Worm (Caenorhabditis elegans) whole organism, L3 larva: Measurements from ENCODE around the gene Y51B9A.6.

Source experiments
- R02D3.7 ChIP-seq: fragments of 150-350 bp; optimal IDR thresholded peaks from 2 replicates; lab custom pipeline; 2014; ENCODE audit warnings: missing biosample characterization, missing genetic modification characterization
- ZK546.5 ChIP-seq: sonication (generic microtip); optimal IDR thresholded peaks from 2 replicates; lab custom pipeline; 2017; ENCODE audit warnings: missing biosample characterization, missing genetic modification characterization
- aly-2 ChIP-seq: fragments of 150-350 bp; optimal IDR thresholded peaks from 2 replicates; lab custom pipeline; 2014; ENCODE audit warnings: missing biosample characterization, missing genetic modification characterization
- ceh-16 ChIP-seq: sonication (generic microtip); optimal IDR thresholded peaks from 2 replicates; lab custom pipeline; 2017; ENCODE audit warnings: missing biosample characterization, missing genetic modification characterization
- ceh-28 ChIP-seq: fragments of 150-350 bp; optimal IDR thresholded peaks from 2 replicates; lab custom pipeline; 2014; ENCODE audit warnings: missing biosample characterization, missing genetic modification reagents, missing genetic modification characterization
- ceh-82 ChIP-seq: fragments of 150-350 bp; optimal IDR thresholded peaks from 2 replicates; lab custom pipeline; 2014; ENCODE audit warnings: missing biosample characterization, missing genetic modification characterization
- daf-12 ChIP-seq: fragments of 150-350 bp; optimal IDR thresholded peaks from 2 replicates; lab custom pipeline; 2014; ENCODE audit warnings: missing biosample characterization, missing genetic modification reagents, missing genetic modification characterization
- egl-27 ChIP-seq: sonication (generic microtip); optimal IDR thresholded peaks from 4 replicates; lab custom pipeline; 2017; ENCODE audit warnings: missing biosample characterization, missing genetic modification reagents, missing genetic modification characterization
- egl-5 ChIP-seq: fragments of 150-350 bp; optimal IDR thresholded peaks from 2 replicates; lab custom pipeline; 2017; ENCODE audit warnings: missing biosample characterization, missing genetic modification reagents, missing genetic modification characterization, inconsistent platforms
- elt-2 ChIP-seq: sonication (generic microtip); optimal IDR thresholded peaks from 2 replicates; lab custom pipeline; 2016; ENCODE audit warnings: missing genetic modification reagents, mild to moderate bottlenecking, missing genetic modification characterization, missing compliant biosample characterization
- elt-3 ChIP-seq, 3 experiments: fragments of 150-350 bp in 1 of 3; sonication (generic microtip) in 2 of 3; optimal IDR thresholded peaks; 2 replicates in 2 of 3; 4 replicates in 1 of 3; lab custom pipeline; 2014 to 2017; ENCODE audit warnings: missing biosample characterization in 3 of 3, missing genetic modification characterization in 3 of 3
- eor-1 ChIP-seq, 2 experiments: fragments of 150-350 bp; optimal IDR thresholded peaks; 2 replicates each; lab custom pipeline; 2014 to 2018; ENCODE audit warnings: missing biosample characterization in 2 of 2, missing genetic modification characterization in 2 of 2
- fkh-10 ChIP-seq: sonication (generic microtip); optimal IDR thresholded peaks from 2 replicates; lab custom pipeline; 2017; ENCODE audit warnings: missing biosample characterization, missing genetic modification reagents, missing genetic modification characterization
- fkh-2 ChIP-seq: fragments of 150-350 bp; optimal IDR thresholded peaks from 2 replicates; lab custom pipeline; 2014; ENCODE audit warnings: missing biosample characterization, missing genetic modification reagents, missing genetic modification characterization
- hmg-11 ChIP-seq: sonication (generic microtip); optimal IDR thresholded peaks from 2 replicates; lab custom pipeline; 2016; ENCODE audit warnings: missing genetic modification characterization, missing compliant biosample characterization
- jun-1 ChIP-seq: fragments of 150-350 bp; optimal IDR thresholded peaks from 2 replicates; lab custom pipeline; 2014; ENCODE audit warnings: missing biosample characterization, missing genetic modification reagents, missing genetic modification characterization
- lin-15B ChIP-seq: fragments of 150-350 bp; optimal IDR thresholded peaks from 2 replicates; lab custom pipeline; 2014; ENCODE audit warnings: missing biosample characterization, missing genetic modification characterization
- lsy-12 ChIP-seq: sonication (generic microtip); optimal IDR thresholded peaks from 2 replicates; lab custom pipeline; 2016; ENCODE audit warnings: mild to moderate bottlenecking, missing genetic modification characterization, missing compliant biosample characterization
- mdl-1 ChIP-seq: fragments of 150-350 bp; optimal IDR thresholded peaks from 2 replicates; lab custom pipeline; 2014; ENCODE audit warnings: missing biosample characterization, missing genetic modification characterization
- nhr-23 ChIP-seq: fragments of 150-350 bp; optimal IDR thresholded peaks from 2 replicates; lab custom pipeline; 2014; ENCODE audit warnings: missing biosample characterization, missing genetic modification reagents, missing genetic modification characterization
- nhr-237 ChIP-seq: fragments of 150-350 bp; optimal IDR thresholded peaks from 2 replicates; lab custom pipeline; 2014; ENCODE audit warnings: missing biosample characterization, missing genetic modification characterization
- nhr-25 ChIP-seq: sonication (generic microtip); optimal IDR thresholded peaks from 2 replicates; lab custom pipeline; 2017; ENCODE audit warnings: missing biosample characterization, missing genetic modification characterization
- nhr-28 ChIP-seq: fragments of 150-350 bp; optimal IDR thresholded peaks from 2 replicates; lab custom pipeline; 2014; ENCODE audit warnings: missing biosample characterization, missing genetic modification characterization
- nhr-43 ChIP-seq: sonication (generic microtip); optimal IDR thresholded peaks from 2 replicates; lab custom pipeline; 2016; ENCODE audit warnings: mild to moderate bottlenecking, missing genetic modification characterization, missing compliant biosample characterization; ENCODE audit not compliant: poor library complexity, severe bottlenecking
- nhr-76 ChIP-seq: fragments of 150-350 bp; sonication (generic microtip); optimal IDR thresholded peaks from 5 replicates; lab custom pipeline; 2014; ENCODE audit warnings: missing biosample characterization, missing genetic modification characterization
- nhr-77 ChIP-seq: fragments of 150-350 bp; optimal IDR thresholded peaks from 2 replicates; lab custom pipeline; 2014; ENCODE audit warnings: missing biosample characterization, missing genetic modification characterization
- pha-4 ChIP-seq: fragments of 150-350 bp; optimal IDR thresholded peaks from 2 replicates; lab custom pipeline; 2014; ENCODE audit warnings: missing biosample characterization, missing genetic modification reagents, missing genetic modification characterization
- pqm-1 ChIP-seq: fragments of 150-350 bp; optimal IDR thresholded peaks from 2 replicates; lab custom pipeline; 2017; ENCODE audit warnings: missing biosample characterization, missing genetic modification characterization, inconsistent platforms
- sea-2 ChIP-seq: fragments of 150-350 bp; sonication (generic microtip); optimal IDR thresholded peaks from 4 replicates; lab custom pipeline; 2014; ENCODE audit warnings: missing biosample characterization, missing genetic modification reagents, missing genetic modification characterization
- skn-1 ChIP-seq: fragments of 150-350 bp; optimal IDR thresholded peaks from 2 replicates; lab custom pipeline; 2014; ENCODE audit warnings: missing biosample characterization, missing genetic modification characterization
- snpc-4 ChIP-seq: fragments of 150-350 bp; optimal IDR thresholded peaks from 2 replicates; lab custom pipeline; 2014; ENCODE audit warnings: missing biosample characterization, missing genetic modification characterization
- tbx-2 ChIP-seq: sonication (generic microtip); optimal IDR thresholded peaks from 2 replicates; lab custom pipeline; 2016; ENCODE audit warnings: mild to moderate bottlenecking, missing genetic modification characterization, missing compliant biosample characterization
- unc-39 ChIP-seq: sonication (generic microtip); optimal IDR thresholded peaks from 4 replicates; lab custom pipeline; 2017; ENCODE audit warnings: missing biosample characterization, missing genetic modification characterization
- zag-1 ChIP-seq: fragments of 150-350 bp; optimal IDR thresholded peaks from 2 replicates; lab custom pipeline; 2014; ENCODE audit warnings: missing biosample characterization, missing genetic modification characterization

Y51B9A.6 gene

ce11 chrII:9440060-9440459 is 37.1 kb upstream of the Y51B9A.6 start, which contains the start of gene chil-17:
TSS of gene chil-17 (minus strand) at chrII:9440160.
- no peak for TF ChIP-seq fkh-2 (tag; lab: Kevin White, UChicago)
- no peak for TF ChIP-seq ceh-82 (tag; lab: Kevin White, UChicago)

DNA sequence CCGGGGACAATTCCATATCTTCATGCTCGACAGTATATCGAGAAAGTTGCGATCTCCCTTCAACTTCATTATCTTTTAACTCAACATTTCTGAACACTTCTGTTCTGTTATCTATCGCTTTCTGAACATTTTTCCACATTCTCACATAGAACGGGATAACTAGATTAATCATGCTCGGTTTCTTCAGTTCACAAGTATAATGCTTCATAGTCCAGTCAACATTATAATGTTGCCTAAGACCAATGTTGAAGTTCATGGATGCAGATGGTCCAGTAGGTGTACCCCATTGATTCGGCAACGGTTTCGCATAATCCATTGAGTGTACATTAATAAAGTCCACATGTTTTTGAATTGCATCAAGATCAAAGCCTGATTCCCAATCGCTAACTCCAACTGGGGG is 35.9 kb upstream of the Y51B9A.6 start:
- TF ChIP-seq nhr-28 (no peak), aly-2 (tag; lab: Kevin White, UChicago) (no peak), zag-1 (tag; lab: Kevin White, UChicago) (no peak), pqm-1 (no peak), daf-12 (tag; lab: Kevin White, UChicago) (no peak), hmg-11 (tag; lab: Kevin White, UChicago) (no peak), fkh-2 (tag; lab: Kevin White, UChicago) (no peak), R02D3.7 (tag; lab: Kevin White, UChicago) (no peak), pha-4 (no peak), egl-27 (tag; lab: Kevin White, UChicago) (no peak), egl-5 (tag; lab: Kevin White, UChicago) (no peak), nhr-43 (tag; lab: Kevin White, UChicago) (no peak), nhr-25 (tag; lab: Kevin White, UChicago) (no peak), lsy-12 (no peak), lin-15B (no peak), snpc-4 (tag; lab: Kevin White, UChicago) (no peak), fkh-10 (no peak)
- TF ChIP-seq, all 47 proteins: peak for 0

DNA sequence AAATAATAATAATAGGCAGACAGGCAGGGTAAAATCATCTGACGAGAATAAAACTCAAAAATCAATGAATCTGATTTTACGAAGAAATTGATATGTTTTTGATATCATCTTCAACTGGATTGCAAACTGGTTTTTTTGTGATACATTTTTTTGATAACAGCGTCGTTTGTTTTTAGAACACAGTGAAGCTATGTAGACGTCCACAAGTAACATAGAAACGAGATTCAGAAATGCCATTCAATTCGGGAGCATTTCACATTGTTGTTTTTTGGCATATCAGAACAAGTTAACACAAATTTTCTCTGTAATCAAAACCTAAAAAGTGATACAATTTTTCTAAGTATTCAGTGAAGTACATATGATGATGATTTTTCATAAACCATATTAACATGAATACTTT is 35.2 kb upstream of the Y51B9A.6 start, which contains the start of gene chil-13:
Gene chil-13, minus strand, starts transcription at position 101 of the 400 bp plus-strand sequence.
- TF ChIP-seq eor-1 (tag; optimal IDR thresholded peaks at IDR 0.05; lab: Kevin White, UChicago) (no peak), snpc-4 (tag; lab: Kevin White, UChicago) (no peak), tbx-2 (tag; lab: Kevin White, UChicago) (no peak), mdl-1 (tag; lab: Kevin White, UChicago) (no peak), ceh-16 (tag; lab: Kevin White, UChicago) (no peak), unc-39 (tag; lab: Kevin White, UChicago) (no peak), sea-2 (GFP tag; lab: Kevin White, UChicago) (no peak), skn-1 (no peak), zag-1 (tag; lab: Kevin White, UChicago) (no peak), nhr-76 (tag; lab: Kevin White, UChicago) (no peak), jun-1 (no peak)

ce11 chrII:9436009-9436408 is 33.0 kb upstream of the Y51B9A.6 start, which contains the start of gene kin-16:
TSS of gene kin-16 (minus strand) at chrII:9436109.
- TF ChIP-seq fkh-10 (no peak), nhr-237 (tag; lab: Kevin White, UChicago) (no peak), aly-2 (tag; lab: Kevin White, UChicago) (no peak), egl-5 (tag; lab: Kevin White, UChicago) (no peak), egl-27 (tag; lab: Kevin White, UChicago) (no peak), ceh-82 (tag; lab: Kevin White, UChicago) (no peak), elt-3 (tag; optimal IDR thresholded peaks at IDR 0.05; lab: Kevin White, UChicago) (no peak), nhr-23 (tag; lab: Kevin White, UChicago) (no peak), R02D3.7 (tag; lab: Kevin White, UChicago) (no peak), nhr-77 (tag; lab: Kevin White, UChicago) (no peak), ceh-28 (tag; lab: Kevin White, UChicago) (no peak), elt-2 (tag; lab: Kevin White, UChicago) (no peak)
- TF ChIP-seq, all 47 proteins: peak for 0

ce11 chrII:9433609-9434008 is 30.6 kb upstream of the Y51B9A.6 start, which contains the start of gene kin-15:
TSS of gene kin-15 (minus strand) at chrII:9433709.
- TF ChIP-seq zag-1 (tag; lab: Kevin White, UChicago) (no peak), nhr-23 (tag; lab: Kevin White, UChicago) (no peak), nhr-77 (tag; lab: Kevin White, UChicago) (no peak), ZK546.5 (tag; lab: Kevin White, UChicago) (no peak), pha-4 (no peak)
